Fruit fly (Drosophila melanogaster): ENCODE results near the gene MICAL-like.

The MICAL-like gene

DNA sequence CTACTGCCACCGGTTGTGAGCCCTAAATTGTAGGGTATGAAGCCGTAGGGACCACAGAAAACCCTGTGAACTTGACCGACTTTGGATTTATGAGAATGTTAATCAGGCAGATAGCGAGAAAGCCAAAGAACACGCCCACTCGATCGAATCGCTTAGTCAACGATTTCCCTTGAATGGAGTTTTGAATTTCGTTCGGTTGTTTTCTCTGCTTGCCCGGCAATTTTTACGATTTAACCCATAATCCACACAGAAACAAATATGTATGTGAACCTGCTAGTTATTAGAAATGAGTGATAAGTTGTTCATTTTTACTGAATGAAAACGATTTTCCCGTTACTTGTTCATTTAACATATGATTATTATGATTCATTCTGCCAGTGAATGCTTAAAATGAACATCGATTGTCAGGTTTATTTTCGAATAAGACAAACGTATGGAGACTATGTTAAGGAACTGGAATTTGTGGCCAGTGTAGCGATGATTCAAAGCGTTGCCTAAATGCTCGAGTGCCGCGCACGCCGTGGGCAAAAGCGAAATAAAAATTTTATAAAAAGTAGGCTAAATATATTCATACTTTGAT is 15.0 kb upstream of the MICAL-like start (continued):
- TF ChIP-seq CG11902 (GFP tag; optimal IDR thresholded peaks at IDR 0.05) (no peak), CG9139 (GFP tag; optimal IDR thresholded peaks at IDR 0.05) (no peak), CG4318 (GFP tag; optimal IDR thresholded peaks at IDR 0.05) (no peak), fd85E (GFP tag; optimal IDR thresholded peaks at IDR 0.05) (no peak), Blimp-1 (GFP tag; optimal IDR thresholded peaks at IDR 0.05) (no peak), topi (GFP tag; optimal IDR thresholded peaks at IDR 0.05) (peak; percentile 29), Lpt (GFP tag; optimal IDR thresholded peaks at IDR 0.05) (no peak)

DNA sequence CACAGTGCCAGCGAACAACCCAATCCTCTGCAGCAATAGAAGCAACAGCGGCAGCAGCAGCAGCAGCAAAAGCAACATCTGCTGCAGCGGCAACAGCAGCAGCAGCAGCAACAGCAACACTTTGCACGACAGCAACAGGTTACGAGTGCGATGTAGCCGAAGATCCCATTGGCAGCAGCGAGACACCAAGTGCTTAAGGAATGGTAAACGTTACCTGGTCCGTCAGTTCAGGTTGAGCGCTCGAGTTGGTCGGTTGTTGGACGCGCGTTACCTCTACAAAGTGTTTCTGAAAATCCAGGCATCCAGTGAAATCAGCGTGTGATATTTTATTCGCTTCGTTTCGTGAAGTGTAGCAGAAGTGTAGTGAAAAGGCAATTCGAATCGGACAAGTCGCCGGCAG is 13.6 kb upstream of the MICAL-like start, which contains the start of gene CG17672:
CG17672 (plus strand) TSS at position 223 of the 400 bp plus-strand sequence.
- TF ChIP-seq Sox102F (GFP tag; optimal IDR thresholded peaks at IDR 0.05) = peak; percentile 17
- TF ChIP-seq dsx (GFP tag; optimal IDR thresholded peaks at IDR 0.05; ENCODE audit: poor library complexity, severe bottlenecking) = peak; percentile 42
- no peak for TF ChIP-seq salr (GFP tag; optimal IDR thresholded peaks at IDR 0.05)
- TF ChIP-seq eg (GFP tag; IDR thresholded peaks at IDR 0.05) = 0 out of 3 replicates have a peak, but pooled peaks have one; percentile 59
- TF ChIP-seq CG16779 (tag; optimal IDR thresholded peaks at IDR 0.05) = peak; percentile 9
- no peak for TF ChIP-seq CG4318 (GFP tag; optimal IDR thresholded peaks at IDR 0.05)
- peak; percentile 2 for TF ChIP-seq net (GFP tag; optimal IDR thresholded peaks at IDR 0.05)
- TF ChIP-seq Lpt (GFP tag; optimal IDR thresholded peaks at IDR 0.05) = peak; percentile 2
- TF ChIP-seq CG8119 (GFP tag; IDR thresholded peaks at IDR 0.05) = peak; percentile 29; the same call in 1 of the 3 replicates
- TF ChIP-seq Met (GFP tag; optimal IDR thresholded peaks at IDR 0.05) = peak; percentile 22
- TF ChIP-seq CG9139 (GFP tag; optimal IDR thresholded peaks at IDR 0.05) = no peak
- TF ChIP-seq CG15336 (GFP tag; IDR thresholded peaks at IDR 0.05) = peak; percentile 61; the same call in 1 of the 2 replicates
- peak; percentile 79 for TF ChIP-seq CG3919 (GFP tag; optimal IDR thresholded peaks at IDR 0.05)
- TF ChIP-seq Eip75B (GFP tag; optimal IDR thresholded peaks at IDR 0.05) = peak; percentile 6
- TF ChIP-seq CG7368 (GFP tag; optimal IDR thresholded peaks at IDR 0.05) = no peak
- peak in 1 of 2 experiments; percentile 40 for TF ChIP-seq ss (GFP tag; optimal IDR thresholded peaks at IDR 0.05)
- peak; percentile 60 for TF ChIP-seq CG1621 (tag; optimal IDR thresholded peaks at IDR 0.05)
- peak; percentile 6 for TF ChIP-seq topi (GFP tag; optimal IDR thresholded peaks at IDR 0.05)
- TF ChIP-seq CG6163 (GFP tag; IDR thresholded peaks at IDR 0.05) = peak; percentile 54; the same call in 1 of the 3 replicates
- TF ChIP-seq Sox15 (GFP tag; optimal IDR thresholded peaks at IDR 0.05) = no peak
- TF ChIP-seq Eip78C (GFP tag) = peak; percentile 49

DNA sequence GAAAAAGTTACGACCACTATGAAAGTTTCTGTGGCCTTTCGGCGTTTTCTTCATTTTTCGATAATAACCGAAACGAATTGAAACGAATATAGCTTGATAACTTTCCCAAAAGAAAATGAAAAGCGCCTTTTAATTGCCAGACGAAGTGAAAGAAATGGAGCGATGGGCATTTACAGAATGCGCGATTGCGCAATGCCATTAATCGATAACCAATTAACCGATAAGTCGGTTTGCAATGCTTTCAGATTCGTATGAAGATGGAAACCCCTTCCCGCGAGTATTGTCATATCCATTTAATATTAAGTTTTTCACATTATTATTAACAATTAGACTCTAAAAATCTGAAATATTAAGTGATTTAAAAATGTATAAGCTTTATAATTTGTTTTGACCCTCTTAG is 12.2 kb upstream of the MICAL-like start:
- TF ChIP-seq Sox14 (GFP tag; optimal IDR thresholded peaks at IDR 0.05) = no peak
- no peak for TF ChIP-seq CG15336 (GFP tag; IDR thresholded peaks at IDR 0.05)
- TF ChIP-seq net (GFP tag; optimal IDR thresholded peaks at IDR 0.05) = no peak
- TF ChIP-seq fd85E (GFP tag; optimal IDR thresholded peaks at IDR 0.05) = no peak
- TF ChIP-seq salr (GFP tag; optimal IDR thresholded peaks at IDR 0.05) = no peak
- TF ChIP-seq fd59A (GFP tag; optimal IDR thresholded peaks at IDR 0.05) = no peak
- no peak for TF ChIP-seq CG6792 (GFP tag; optimal IDR thresholded peaks at IDR 0.05)
- TF ChIP-seq CG10631 (GFP tag; optimal IDR thresholded peaks at IDR 0.05) = no peak
- TF ChIP-seq Sox102F (GFP tag; optimal IDR thresholded peaks at IDR 0.05) = no peak
- TF ChIP-seq CG3919 (GFP tag; optimal IDR thresholded peaks at IDR 0.05) = no peak
- TF ChIP-seq CG1621 (tag; optimal IDR thresholded peaks at IDR 0.05) = no peak
- TF ChIP-seq eg (GFP tag; IDR thresholded peaks at IDR 0.05) = no peak
- TF ChIP-seq esn (GFP tag; optimal IDR thresholded peaks at IDR 0.05) = no peak
- TF ChIP-seq dsx (GFP tag; optimal IDR thresholded peaks at IDR 0.05; ENCODE audit: poor library complexity, severe bottlenecking) = no peak

DNA sequence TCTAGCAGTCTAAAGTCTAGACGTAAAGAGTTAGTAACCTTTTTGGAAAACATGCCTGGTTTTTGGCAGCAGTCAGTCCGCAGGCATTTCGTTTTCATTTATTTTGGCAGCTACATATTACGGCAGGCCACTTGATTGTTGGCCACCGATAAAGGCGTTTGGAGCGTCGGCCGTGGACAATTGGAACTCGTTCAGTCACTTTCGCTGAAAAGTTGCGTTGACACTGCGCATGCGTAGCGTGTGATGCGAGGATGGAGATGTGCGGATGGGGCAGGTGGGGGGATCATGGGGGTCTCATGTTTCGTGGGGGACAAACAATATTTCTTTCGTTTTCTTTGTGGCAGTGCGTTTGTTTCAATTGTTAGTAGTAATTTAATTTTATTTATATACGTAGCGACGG is 11.7 kb upstream of the MICAL-like start:
- TF ChIP-seq Blimp-1 (GFP tag; optimal IDR thresholded peaks at IDR 0.05) (peak; percentile 85), Lpt (GFP tag; optimal IDR thresholded peaks at IDR 0.05) (no peak), eg (GFP tag; IDR thresholded peaks at IDR 0.05) (no peak)

DNA sequence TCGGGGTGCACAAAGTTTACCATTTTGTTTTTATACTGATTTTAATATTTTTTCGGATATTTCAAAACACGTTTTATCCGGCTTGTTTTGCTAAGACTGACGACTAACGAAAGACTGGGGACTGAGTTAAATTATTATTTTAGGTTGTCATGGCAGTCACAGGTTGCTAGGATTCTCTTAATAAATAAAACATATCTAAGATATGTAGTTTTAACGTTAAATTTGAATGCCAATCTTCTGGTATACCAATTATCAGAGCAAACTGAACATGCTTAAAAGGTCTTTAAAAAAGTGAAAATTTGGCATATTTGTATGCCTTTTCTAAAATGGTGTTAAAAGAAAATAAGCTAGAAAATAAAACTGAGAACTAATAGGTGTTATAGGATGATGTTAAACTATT is 11.2 kb upstream of the MICAL-like start, which contains the start of gene Zmynd10:
Zmynd10 (minus strand) TSS at position 101 of the 400 bp plus-strand sequence.
- TF ChIP-seq Eip75B (GFP tag; optimal IDR thresholded peaks at IDR 0.05) (no peak), CG6854 (GFP tag; optimal IDR thresholded peaks at IDR 0.05) (no peak), dac (GFP tag; optimal IDR thresholded peaks at IDR 0.05) (no peak), CG16779 (tag; optimal IDR thresholded peaks at IDR 0.05) (no peak), vri (GFP tag; optimal IDR thresholded peaks at IDR 0.05) (no peak), CG4318 (GFP tag; optimal IDR thresholded peaks at IDR 0.05) (no peak), Hr4 (GFP tag; optimal IDR thresholded peaks at IDR 0.05) (no peak)
